Fruit fly (Drosophila melanogaster): ENCODE results near the gene Nna1.

Nna1 gene

DNA sequence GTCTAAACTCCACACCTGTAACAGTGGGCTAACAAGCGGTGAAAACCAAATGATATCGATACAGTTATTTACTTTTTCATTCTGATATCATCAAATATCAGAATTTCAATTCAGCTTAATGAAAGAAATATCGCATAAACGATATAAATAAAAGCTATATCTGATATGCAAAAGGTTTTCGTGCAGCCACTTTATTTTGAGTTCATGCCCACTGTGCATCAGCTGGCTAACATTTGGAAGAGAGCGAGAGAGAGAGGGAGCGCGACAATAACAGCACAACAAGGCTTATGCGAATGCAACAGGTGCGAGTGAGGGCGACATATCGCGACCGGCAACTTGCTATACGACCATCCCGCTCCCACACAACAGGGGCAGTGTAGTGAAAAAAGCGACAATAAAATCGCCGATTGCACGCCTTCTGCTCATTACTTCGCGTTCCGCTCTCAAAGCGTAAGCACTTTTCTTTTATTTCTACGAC lies 47.4 kb downstream of the Nna1 start, which contains the start of gene CG11151 (continued):
- peak; percentile 91 for TF ChIP-seq CG8290 (GFP tag; optimal IDR thresholded peaks at IDR 0.05)
- TF ChIP-seq CG8290 (tag; optimal IDR thresholded peaks at IDR 0.05), result peak; percentile 78 to 98
- TF ChIP-seq tin (GFP tag; optimal IDR thresholded peaks at IDR 0.05), result peak; percentile 96
- peak; percentile 38 for TF ChIP-seq Dp (GFP tag; optimal IDR thresholded peaks at IDR 0.05)
- peak; percentile 51 for TF ChIP-seq MESR4 (GFP tag; optimal IDR thresholded peaks at IDR 0.05)
- TF ChIP-seq az2 (GFP tag; optimal IDR thresholded peaks at IDR 0.05), result peak; percentile 97
- TF ChIP-seq Pdp1 (GFP tag; optimal IDR thresholded peaks at IDR 0.05), result peak; percentile 94 to 97
- peak; percentile 96 for TF ChIP-seq grau (tag; optimal IDR thresholded peaks at IDR 0.05)
- peak; percentile 96 for TF ChIP-seq ind (GFP tag; optimal IDR thresholded peaks at IDR 0.05)
- TF ChIP-seq peb (GFP tag; IDR thresholded peaks at IDR 0.05), result peak; percentile 93
- peak; percentile 94 for TF ChIP-seq CG34422 (GFP tag; IDR thresholded peaks at IDR 0.05)
- TF ChIP-seq CG4282 (GFP tag; optimal IDR thresholded peaks at IDR 0.05), result peak; percentile 98
- TF ChIP-seq Atf-2 (GFP tag; optimal IDR thresholded peaks at IDR 0.05), result peak; percentile 96
- no peak; the same call in 1 of the 2 replicates for TF ChIP-seq dimm (GFP tag; IDR thresholded peaks at IDR 0.05)
- peak; percentile 90 for TF ChIP-seq rib (GFP tag; IDR thresholded peaks at IDR 0.05)
- TF ChIP-seq pb (GFP tag; optimal IDR thresholded peaks at IDR 0.05), result peak; percentile 95
- TF ChIP-seq org-1 (GFP tag; optimal IDR thresholded peaks at IDR 0.05), result peak; percentile 97
- TF ChIP-seq slbo (GFP tag; IDR thresholded peaks at IDR 0.05), result peak; percentile 96
- TF ChIP-seq CG17912 (GFP tag; optimal IDR thresholded peaks at IDR 0.05), result peak; percentile 94
- peak; percentile 70 for TF ChIP-seq Sry-δ (GFP tag; optimal IDR thresholded peaks at IDR 0.05)
- peak; percentile 80 for TF ChIP-seq CG3065 (GFP tag; optimal IDR thresholded peaks at IDR 0.05)
- TF ChIP-seq en (GFP tag; optimal IDR thresholded peaks at IDR 0.05), result peak; percentile 95
- peak; percentile 89 for TF ChIP-seq Myb (GFP tag; optimal IDR thresholded peaks at IDR 0.05)
- TF ChIP-seq corto (GFP tag; optimal IDR thresholded peaks at IDR 0.05), result peak; percentile 86
- peak; percentile 95 for TF ChIP-seq ase (GFP tag; IDR thresholded peaks at IDR 0.05)
- peak; percentile 94 for TF ChIP-seq CG1792 (GFP tag; optimal IDR thresholded peaks at IDR 0.05)
- TF ChIP-seq nmo (GFP tag; optimal IDR thresholded peaks at IDR 0.05), result peak; percentile 97
- TF ChIP-seq CHES-1-like (GFP tag; optimal IDR thresholded peaks at IDR 0.05), result peak; percentile 98
- peak; percentile 98 for TF ChIP-seq Hmr (GFP tag; optimal IDR thresholded peaks at IDR 0.05)
- TF ChIP-seq sens-2 (GFP tag; IDR thresholded peaks at IDR 0.05), result peak; percentile 87
- peak; percentile 82 for TF ChIP-seq Deaf1 (tag; optimal IDR thresholded peaks at IDR 0.05)
- peak; percentile 61; the same call in 2 of the 3 replicates for TF ChIP-seq CG16813 (GFP tag; IDR thresholded peaks at IDR 0.05; ENCODE audit: partially characterized antibody)
- TF ChIP-seq onecut (GFP tag; IDR thresholded peaks at IDR 0.05), result peak; percentile 92
- TF ChIP-seq croc (GFP tag; conservative IDR thresholded peaks at IDR 0.05), result peak; percentile 90
- TF ChIP-seq prd (optimal IDR thresholded peaks at IDR 0.05), result no peak
- peak; percentile 97 for TF ChIP-seq prd (GFP tag; IDR thresholded peaks at IDR 0.05)
- TF ChIP-seq MBD-R2 (GFP tag; IDR thresholded peaks at IDR 0.05), result peak; percentile 92
- TF ChIP-seq ems (GFP tag; optimal IDR thresholded peaks at IDR 0.05), result peak; percentile 95
- TF ChIP-seq CG32772 (GFP tag; IDR thresholded peaks at IDR 0.05), result peak; percentile 94
- peak; percentile 88 for TF ChIP-seq Nf-YC (tag; optimal IDR thresholded peaks at IDR 0.05)
- peak; percentile 96 for TF ChIP-seq HHEX (GFP tag; optimal IDR thresholded peaks at IDR 0.05)
- peak; percentile 76; the same call in 1 of the 3 replicates for TF ChIP-seq hb (GFP tag; IDR thresholded peaks at IDR 0.05; ENCODE audit: partially characterized antibody)
- TF ChIP-seq CG7928 (GFP tag; optimal IDR thresholded peaks at IDR 0.05), result peak; percentile 77
- TF ChIP-seq kni (GFP tag; optimal IDR thresholded peaks at IDR 0.05), result peak; percentile 83
- peak; percentile 100 for TF ChIP-seq CG10321 (GFP tag; IDR thresholded peaks at IDR 0.05)
- peak; percentile 95 for TF ChIP-seq ranshi (GFP tag; IDR thresholded peaks at IDR 0.05)
- TF ChIP-seq fd3F (GFP tag; optimal IDR thresholded peaks at IDR 0.05), result peak; percentile 95
- peak; percentile 97 for TF ChIP-seq jumu (GFP tag; optimal IDR thresholded peaks at IDR 0.05)
- peak; percentile 92 for TF ChIP-seq CG6683 (GFP tag; optimal IDR thresholded peaks at IDR 0.05)
- TF ChIP-seq zf30C (GFP tag; optimal IDR thresholded peaks at IDR 0.05), result peak; percentile 32
- peak; percentile 93 for TF ChIP-seq run (tag; optimal IDR thresholded peaks at IDR 0.05)
